Fruit fly (Drosophila melanogaster): ENCODE results near the gene Sse.

Gene Sse

DNA sequence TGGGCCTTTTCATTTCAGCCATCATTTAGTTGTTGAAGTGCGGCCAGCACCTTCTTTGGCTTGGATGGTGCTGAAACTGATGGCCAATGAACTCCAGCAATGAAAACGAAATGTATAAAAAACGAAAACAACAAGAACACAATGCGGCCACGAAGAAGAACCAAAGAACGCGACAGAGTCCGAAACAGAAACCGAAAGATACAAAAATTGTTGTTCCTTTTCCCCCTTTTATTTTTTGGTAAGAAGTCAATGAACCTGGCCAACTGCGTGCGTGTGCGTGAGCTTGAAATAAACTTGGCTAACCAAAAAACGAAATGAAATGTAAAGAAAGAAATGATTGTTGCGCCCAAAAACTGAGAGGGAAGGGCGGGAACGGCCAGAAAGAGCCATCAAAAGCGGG is 34.2 kb downstream of the Sse start:
- TF ChIP-seq HLH106 (tag; optimal IDR thresholded peaks at IDR 0.05), result no peak
- no peak for TF ChIP-seq dmrt93B (GFP tag; optimal IDR thresholded peaks at IDR 0.05)
- TF ChIP-seq CG9705 (GFP tag; optimal IDR thresholded peaks at IDR 0.05), result no peak
- no peak for TF ChIP-seq dl (GFP tag; optimal IDR thresholded peaks at IDR 0.05; ENCODE audit: insufficient read depth in 1 of 2, partially characterized antibody in 2 of 2)
- TF ChIP-seq Sp1 (GFP tag; optimal IDR thresholded peaks at IDR 0.05), result no peak
- TF ChIP-seq psq (GFP tag; optimal IDR thresholded peaks at IDR 0.05), result peak; percentile 98
- TF ChIP-seq OdsH (GFP tag; optimal IDR thresholded peaks at IDR 0.05), result no peak
- TF ChIP-seq rgr (GFP tag; optimal IDR thresholded peaks at IDR 0.05), result no peak
- TF ChIP-seq h (GFP tag; optimal IDR thresholded peaks at IDR 0.05), result no peak
- TF ChIP-seq Abd-B (GFP tag; optimal IDR thresholded peaks at IDR 0.05), result no peak
- TF ChIP-seq sage (GFP tag; optimal IDR thresholded peaks at IDR 0.05), result peak; percentile 46
- TF ChIP-seq usp (GFP tag; optimal IDR thresholded peaks at IDR 0.05), result no peak
- no peak for TF ChIP-seq Mio (GFP tag; optimal IDR thresholded peaks at IDR 0.05)
- no peak for TF ChIP-seq lola (GFP tag; optimal IDR thresholded peaks at IDR 0.05)
- no peak for TF ChIP-seq N (GFP tag; optimal IDR thresholded peaks at IDR 0.05)
- no peak for TF ChIP-seq Myc (optimal IDR thresholded peaks at IDR 0.05)
- TF ChIP-seq sv (GFP tag; optimal IDR thresholded peaks at IDR 0.05), result no peak
- no peak for TF ChIP-seq pan (optimal IDR thresholded peaks at IDR 0.05)
- TF ChIP-seq Hnf4 (GFP tag; optimal IDR thresholded peaks at IDR 0.05), result no peak
- no peak for TF ChIP-seq Dif (GFP tag; optimal IDR thresholded peaks at IDR 0.05; ENCODE audit: partially characterized antibody)
- no peak for TF ChIP-seq dsf (GFP tag; optimal IDR thresholded peaks at IDR 0.05; ENCODE audit: borderline replicate concordance)
- no peak for TF ChIP-seq woc (GFP tag; optimal IDR thresholded peaks at IDR 0.05)
- no peak for TF ChIP-seq Hr78 (GFP tag; optimal IDR thresholded peaks at IDR 0.05)
- TF ChIP-seq GATAd (GFP tag; optimal IDR thresholded peaks at IDR 0.05), result no peak
- TF ChIP-seq Jra (GFP tag; optimal IDR thresholded peaks at IDR 0.05), result no peak
- peak; percentile 23 for TF ChIP-seq Rel (GFP tag; optimal IDR thresholded peaks at IDR 0.05)
- no peak for TF ChIP-seq Rel (tag; optimal IDR thresholded peaks at IDR 0.05)
- TF ChIP-seq br (GFP tag; optimal IDR thresholded peaks at IDR 0.05), result no peak
- peak; percentile 3 for TF ChIP-seq brk (GFP tag; optimal IDR thresholded peaks at IDR 0.05)

DNA sequence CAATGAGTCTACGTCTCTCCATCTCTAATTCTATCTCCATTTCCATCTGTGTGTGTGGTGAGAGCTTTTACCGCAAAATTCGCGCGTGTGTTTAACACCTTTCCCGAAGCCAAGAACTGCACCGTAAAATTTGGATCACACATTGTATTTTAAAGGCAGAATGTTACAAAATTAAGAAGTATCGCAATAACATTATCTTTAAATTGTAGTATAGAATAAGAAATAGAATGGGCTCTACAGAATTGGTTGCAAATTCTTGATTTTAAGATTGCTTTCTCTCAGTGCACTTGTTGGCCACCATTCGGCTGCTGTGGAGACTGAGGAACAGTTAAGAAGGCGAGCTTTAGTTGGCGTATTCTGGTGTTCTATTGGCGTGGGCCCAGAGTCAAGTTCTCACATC is 35.6 kb downstream of the Sse start:
- TF ChIP-seq h (GFP tag; optimal IDR thresholded peaks at IDR 0.05), result peak; percentile 26
- no peak for TF ChIP-seq Dfd (GFP tag; optimal IDR thresholded peaks at IDR 0.05)
- peak in 1 of 2 experiments; percentile 20 for TF ChIP-seq foxo (GFP tag; optimal IDR thresholded peaks at IDR 0.05)
- no peak for TF ChIP-seq Hr83 (GFP tag; optimal IDR thresholded peaks at IDR 0.05; ENCODE audit: poor library complexity, severe bottlenecking)
- TF ChIP-seq CG32264 (GFP tag; optimal IDR thresholded peaks at IDR 0.05), result no peak
- no peak for TF ChIP-seq psq (GFP tag; optimal IDR thresholded peaks at IDR 0.05)
- no peak for TF ChIP-seq GATAd (GFP tag; optimal IDR thresholded peaks at IDR 0.05)
- no peak for TF ChIP-seq jim (GFP tag; optimal IDR thresholded peaks at IDR 0.05)
- no peak for TF ChIP-seq sv (GFP tag; optimal IDR thresholded peaks at IDR 0.05)
- TF ChIP-seq Mio (GFP tag; optimal IDR thresholded peaks at IDR 0.05), result no peak
- TF ChIP-seq Hr78 (GFP tag; optimal IDR thresholded peaks at IDR 0.05), result no peak
- TF ChIP-seq Vsx2 (GFP tag; optimal IDR thresholded peaks at IDR 0.05; ENCODE audit: partially characterized antibody), result no peak
- TF ChIP-seq Jra (GFP tag; optimal IDR thresholded peaks at IDR 0.05), result no peak
- TF ChIP-seq Dif (GFP tag; optimal IDR thresholded peaks at IDR 0.05; ENCODE audit: partially characterized antibody), result no peak
- TF ChIP-seq Myc (optimal IDR thresholded peaks at IDR 0.05), result no peak

DNA sequence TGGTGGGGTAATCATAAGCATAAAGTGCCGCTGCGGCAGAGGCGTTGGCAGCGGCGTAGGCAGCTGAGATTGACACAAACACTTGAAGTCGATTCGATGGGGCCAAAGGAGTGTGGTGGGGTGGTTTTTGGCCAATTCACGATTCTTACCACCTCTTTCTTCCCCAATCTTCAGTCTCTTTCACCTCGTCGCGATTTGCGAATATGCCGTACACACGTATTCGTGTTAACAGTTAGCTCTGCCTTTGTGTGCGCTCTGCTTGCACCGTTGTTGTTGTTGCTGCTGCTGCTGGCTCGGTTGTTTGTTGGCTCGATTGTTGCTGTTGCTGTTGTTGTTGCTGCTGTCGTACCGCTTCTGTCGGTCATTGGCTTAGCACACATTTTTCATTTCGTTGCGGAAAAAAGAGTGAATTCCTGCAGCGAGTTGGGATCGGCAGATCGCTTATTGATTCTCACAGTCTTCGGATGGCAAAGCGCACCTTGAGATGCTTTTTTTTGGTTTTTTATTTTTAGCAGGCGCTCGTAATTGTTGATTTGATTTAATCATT is 36.9 kb downstream of the Sse start:
- no peak for TF ChIP-seq woc (GFP tag; optimal IDR thresholded peaks at IDR 0.05)
- TF ChIP-seq psq (GFP tag; optimal IDR thresholded peaks at IDR 0.05), result peak; percentile 84
- TF ChIP-seq br (GFP tag; optimal IDR thresholded peaks at IDR 0.05), result no peak
- no peak for TF ChIP-seq lola (GFP tag; optimal IDR thresholded peaks at IDR 0.05)
- TF ChIP-seq Sp1 (GFP tag; optimal IDR thresholded peaks at IDR 0.05), result no peak

DNA sequence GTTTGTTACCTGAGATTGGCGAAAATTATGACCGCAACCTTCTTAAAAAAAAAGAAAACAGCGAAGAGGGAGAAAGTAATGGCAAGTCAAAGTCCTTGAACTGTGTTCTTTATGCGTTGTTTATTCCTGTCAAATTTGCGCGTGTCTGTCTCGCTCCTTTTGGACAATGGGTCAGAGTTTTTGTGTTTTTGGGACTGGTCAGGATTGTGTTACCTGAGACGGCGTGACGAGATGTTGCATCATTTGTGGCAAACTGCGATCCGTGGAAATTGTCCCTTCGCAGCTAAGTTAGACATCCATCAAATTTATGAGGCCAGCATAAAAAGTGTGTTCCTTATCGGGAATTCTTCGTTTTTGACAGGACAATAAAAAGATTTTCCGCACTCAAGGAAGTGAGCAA is 38.8 kb downstream of the Sse start:
- TF ChIP-seq lola (GFP tag; optimal IDR thresholded peaks at IDR 0.05), result no peak
- no peak for TF ChIP-seq Dfd (GFP tag; optimal IDR thresholded peaks at IDR 0.05)
- TF ChIP-seq jim (GFP tag; optimal IDR thresholded peaks at IDR 0.05), result no peak
- no peak for TF ChIP-seq Hr78 (GFP tag; optimal IDR thresholded peaks at IDR 0.05)
- no peak for TF ChIP-seq ey (GFP tag; optimal IDR thresholded peaks at IDR 0.05)
- TF ChIP-seq Myc (optimal IDR thresholded peaks at IDR 0.05), result no peak
- TF ChIP-seq sv (GFP tag; optimal IDR thresholded peaks at IDR 0.05), result no peak
- no peak for TF ChIP-seq foxo (GFP tag; optimal IDR thresholded peaks at IDR 0.05)
- TF ChIP-seq psq (GFP tag; optimal IDR thresholded peaks at IDR 0.05), result no peak
- no peak for TF ChIP-seq Rel (GFP tag; optimal IDR thresholded peaks at IDR 0.05)
- TF ChIP-seq Rel (tag; optimal IDR thresholded peaks at IDR 0.05), result no peak
- no peak for TF ChIP-seq Dif (GFP tag; optimal IDR thresholded peaks at IDR 0.05; ENCODE audit: partially characterized antibody)
